Fruit fly (Drosophila melanogaster): ENCODE data around the gene RpS3.
A peak's percentile ranks its signal among the peaks of the same experiment; 100 is the strongest.

RpS3 gene

dm6 chr3R:23358565-23359138 lies at the start of gene RpS3:
Gene RpS3 (plus strand): TSS chr3R:23358812.
- TF ChIP-seq ttk (optimal IDR thresholded peaks at IDR 0.05) (no peak), insv (optimal IDR thresholded peaks at IDR 0.05) (no peak), Myc (optimal IDR thresholded peaks at IDR 0.05) (no peak), psq (optimal IDR thresholded peaks at IDR 0.05) (no peak), Sin3A (optimal IDR thresholded peaks at IDR 0.05) (no peak), h (optimal IDR thresholded peaks at IDR 0.05) (no peak)

- TF ChIP-seq Myc (optimal IDR thresholded peaks at IDR 0.05) (no peak), ttk (optimal IDR thresholded peaks at IDR 0.05) (no peak)
Observed at dm6 chr3R:23309690-23310089, 48.9 kb upstream of the RpS3 start.

DNA sequence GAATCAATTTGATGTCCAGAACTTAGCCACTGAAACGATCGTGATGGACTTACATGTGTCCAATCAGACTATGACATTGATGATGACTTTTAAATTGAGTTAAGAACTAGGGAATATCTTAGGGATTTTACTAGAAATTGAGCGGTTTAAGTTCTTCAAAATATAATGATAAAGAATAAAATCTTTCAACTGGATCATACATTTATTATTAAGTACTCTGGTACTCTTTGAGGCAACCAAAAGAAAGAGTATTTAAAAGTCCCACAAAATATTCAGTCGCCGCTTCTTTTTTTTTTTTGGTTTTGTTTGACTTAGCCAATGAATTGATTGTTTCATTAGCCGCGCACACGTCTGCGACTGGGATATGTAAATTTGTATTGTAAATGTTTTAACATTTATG lies 48.5 kb upstream of the RpS3 start:
- no peak for TF ChIP-seq h (optimal IDR thresholded peaks at IDR 0.05)
- no peak for TF ChIP-seq psq (optimal IDR thresholded peaks at IDR 0.05)
- no peak for TF ChIP-seq Myc (optimal IDR thresholded peaks at IDR 0.05)
- no peak for TF ChIP-seq ttk (optimal IDR thresholded peaks at IDR 0.05)

- no peak for TF ChIP-seq Myc (optimal IDR thresholded peaks at IDR 0.05)
- TF ChIP-seq ttk (optimal IDR thresholded peaks at IDR 0.05), result peak; percentile 99
Observed at dm6 chr3R:23312796-23313195, 45.8 kb upstream of the RpS3 start.

DNA sequence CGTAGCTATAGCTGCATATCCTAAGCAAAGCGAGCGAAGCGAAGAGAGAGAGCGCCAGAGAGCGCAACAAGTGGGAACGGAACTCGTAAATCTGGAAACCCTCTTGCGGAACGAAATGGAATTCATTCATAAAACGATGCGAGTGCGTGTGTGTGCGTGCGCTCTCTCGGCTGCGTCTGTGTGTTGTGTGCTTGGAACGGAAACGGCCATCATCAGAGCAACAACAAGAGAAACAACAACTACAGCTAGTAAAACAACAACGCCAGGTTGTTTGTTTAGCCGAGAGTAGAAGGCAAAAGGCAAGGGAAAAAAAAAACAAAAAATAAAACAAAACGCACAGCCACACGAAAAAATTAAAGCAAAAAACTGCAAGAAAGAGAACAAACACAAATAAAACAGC lies 44.3 kb upstream of the RpS3 start:
- TF ChIP-seq psq (optimal IDR thresholded peaks at IDR 0.05) (no peak), Myc (optimal IDR thresholded peaks at IDR 0.05) (no peak), ttk (optimal IDR thresholded peaks at IDR 0.05) (no peak), h (optimal IDR thresholded peaks at IDR 0.05) (no peak), insv (optimal IDR thresholded peaks at IDR 0.05) (no peak), Sin3A (optimal IDR thresholded peaks at IDR 0.05) (no peak)

dm6 chr3R:23315221-23315620 lies 43.4 kb upstream of the RpS3 start:
- no peak for TF ChIP-seq ttk (optimal IDR thresholded peaks at IDR 0.05)
- TF ChIP-seq h (optimal IDR thresholded peaks at IDR 0.05), result no peak
- no peak for TF ChIP-seq Sin3A (optimal IDR thresholded peaks at IDR 0.05)
- TF ChIP-seq Myc (optimal IDR thresholded peaks at IDR 0.05), result no peak
- no peak for TF ChIP-seq psq (optimal IDR thresholded peaks at IDR 0.05)
- TF ChIP-seq insv (optimal IDR thresholded peaks at IDR 0.05), result no peak

dm6 chr3R:23315630-23316029 lies 43.0 kb upstream of the RpS3 start:
- TF ChIP-seq Sin3A (optimal IDR thresholded peaks at IDR 0.05) (no peak), h (optimal IDR thresholded peaks at IDR 0.05) (no peak), ttk (optimal IDR thresholded peaks at IDR 0.05) (no peak), insv (optimal IDR thresholded peaks at IDR 0.05) (no peak), Myc (optimal IDR thresholded peaks at IDR 0.05) (no peak), psq (optimal IDR thresholded peaks at IDR 0.05) (no peak)

dm6 chr3R:23316867-23317266 lies 41.7 kb upstream of the RpS3 start:
- no peak for TF ChIP-seq psq (optimal IDR thresholded peaks at IDR 0.05)
- no peak for TF ChIP-seq Myc (optimal IDR thresholded peaks at IDR 0.05)
- TF ChIP-seq h (optimal IDR thresholded peaks at IDR 0.05), result no peak
- TF ChIP-seq ttk (optimal IDR thresholded peaks at IDR 0.05), result no peak
- TF ChIP-seq Sin3A (optimal IDR thresholded peaks at IDR 0.05), result no peak
- TF ChIP-seq insv (optimal IDR thresholded peaks at IDR 0.05), result no peak

DNA sequence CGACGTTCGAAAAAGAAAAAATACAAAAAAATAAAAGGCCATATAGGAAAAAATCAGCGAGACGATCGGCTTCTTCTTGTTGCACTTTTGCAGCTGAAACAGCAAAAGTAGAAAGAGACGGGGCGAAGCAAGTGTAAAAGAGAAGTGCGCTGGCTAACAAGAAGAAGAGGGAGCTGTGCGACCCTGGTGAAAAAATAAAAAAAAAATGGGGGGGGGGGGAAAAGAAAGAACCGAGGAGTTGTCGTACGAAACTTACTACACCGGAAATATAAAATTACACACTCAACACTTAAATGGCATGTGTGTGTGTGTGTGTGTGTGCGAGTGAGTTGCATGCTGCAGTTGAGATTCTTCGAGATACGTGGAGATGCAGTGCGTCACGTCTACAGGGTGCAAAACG lies 39.7 kb upstream of the RpS3 start:
- TF ChIP-seq ttk (optimal IDR thresholded peaks at IDR 0.05) (no peak), psq (optimal IDR thresholded peaks at IDR 0.05) (no peak), Sin3A (optimal IDR thresholded peaks at IDR 0.05) (no peak), h (optimal IDR thresholded peaks at IDR 0.05) (no peak)

DNA sequence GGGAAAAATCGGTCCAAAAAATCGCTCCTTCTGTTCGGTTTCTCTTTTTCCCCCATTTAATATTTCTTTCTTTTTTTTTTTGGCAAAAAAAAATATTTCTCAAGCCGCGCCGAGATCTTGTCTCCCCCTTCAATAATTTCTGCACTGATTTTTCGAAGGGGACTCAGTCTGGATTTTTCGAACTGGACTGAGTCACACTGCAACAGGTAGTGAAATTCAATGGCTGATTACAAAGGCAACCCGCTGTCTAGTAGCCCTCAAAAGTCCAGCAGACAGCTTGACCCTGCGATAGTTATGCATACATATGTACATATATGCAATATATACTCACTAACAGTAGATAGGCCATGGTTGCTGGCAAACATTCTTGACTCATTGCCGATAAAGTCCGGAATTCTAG lies 38.4 kb upstream of the RpS3 start:
- TF ChIP-seq insv (optimal IDR thresholded peaks at IDR 0.05), result no peak
- TF ChIP-seq h (optimal IDR thresholded peaks at IDR 0.05), result peak; percentile 45
- TF ChIP-seq Sin3A (optimal IDR thresholded peaks at IDR 0.05), result no peak

dm6 chr3R:23323639-23324350 lies 34.8 kb upstream of the RpS3 start:
- TF ChIP-seq Myc (optimal IDR thresholded peaks at IDR 0.05) (no peak), Sin3A (optimal IDR thresholded peaks at IDR 0.05) (no peak), ttk (optimal IDR thresholded peaks at IDR 0.05) (no peak), h (optimal IDR thresholded peaks at IDR 0.05) (no peak), psq (optimal IDR thresholded peaks at IDR 0.05) (no peak), insv (optimal IDR thresholded peaks at IDR 0.05) (no peak)

- no peak for TF ChIP-seq insv (optimal IDR thresholded peaks at IDR 0.05)
- TF ChIP-seq h (optimal IDR thresholded peaks at IDR 0.05), result no peak
- TF ChIP-seq ttk (optimal IDR thresholded peaks at IDR 0.05), result no peak
- no peak for TF ChIP-seq psq (optimal IDR thresholded peaks at IDR 0.05)
- TF ChIP-seq Sin3A (optimal IDR thresholded peaks at IDR 0.05), result no peak
- TF ChIP-seq Myc (optimal IDR thresholded peaks at IDR 0.05), result no peak
Observed at dm6 chr3R:23325710-23326109, 32.9 kb upstream of the RpS3 start.

- no peak for TF ChIP-seq h (optimal IDR thresholded peaks at IDR 0.05)
- no peak for TF ChIP-seq Sin3A (optimal IDR thresholded peaks at IDR 0.05)
- no peak for TF ChIP-seq psq (optimal IDR thresholded peaks at IDR 0.05)
- no peak for TF ChIP-seq ttk (optimal IDR thresholded peaks at IDR 0.05)
- TF ChIP-seq insv (optimal IDR thresholded peaks at IDR 0.05), result no peak
Observed at dm6 chr3R:23326292-23326691, 32.3 kb upstream of the RpS3 start.

All from Kc167 (cell line).